Worm (Caenorhabditis elegans) whole organism, mixed stage, embryonic: ENCODE results near the gene B0244.7.

Experiments
- M03D4.4 ChIP-seq: sonication (generic microtip); optimal IDR thresholded peaks from 2 replicates; lab custom pipeline; 2017; ENCODE audit warnings: mild to moderate bottlenecking, missing genetic modification characterization, missing compliant biosample characterization
- bed-3 ChIP-seq: fragments of 200-800 bp; sonication (Bioruptor generic); optimal IDR thresholded peaks from 3 replicates; lab custom pipeline; 2018; ENCODE audit warnings: mild to moderate bottlenecking, missing genetic modification characterization, moderate library complexity, missing compliant biosample characterization
- blmp-1 ChIP-seq: fragments of 150-350 bp; optimal IDR thresholded peaks from 2 replicates; lab custom pipeline; 2014; ENCODE audit warnings: missing biosample characterization, missing genetic modification characterization
- ceh-39 ChIP-seq: fragments of 150-350 bp; optimal IDR thresholded peaks from 2 replicates; lab custom pipeline; 2014; ENCODE audit warnings: missing biosample characterization, missing genetic modification characterization
- ceh-43 ChIP-seq: fragments of 200-800 bp; sonication (Bioruptor generic); optimal IDR thresholded peaks from 2 replicates; lab custom pipeline; 2018; ENCODE audit warnings: mild to moderate bottlenecking, missing genetic modification characterization, moderate library complexity, missing compliant biosample characterization
- ceh-83 ChIP-seq: fragments of 200-800 bp; sonication (Bioruptor generic); optimal IDR thresholded peaks from 2 replicates; lab custom pipeline; 2018; ENCODE audit warnings: mild to moderate bottlenecking, missing genetic modification characterization, missing compliant biosample characterization
- ces-1 ChIP-seq: fragments of 150-350 bp; optimal IDR thresholded peaks from 2 replicates; lab custom pipeline; 2014; ENCODE audit warnings: missing biosample characterization, missing genetic modification reagents, missing genetic modification characterization
- drap-1 ChIP-seq: fragments of 200-800 bp; sonication (Bioruptor generic); optimal IDR thresholded peaks from 3 replicates; lab custom pipeline; 2018; ENCODE audit warnings: mild to moderate bottlenecking, missing genetic modification characterization, missing compliant biosample characterization
- elt-1 ChIP-seq: sonication (generic microtip); optimal IDR thresholded peaks from 2 replicates; lab custom pipeline; 2017; ENCODE audit warnings: missing genetic modification characterization, mild to moderate bottlenecking, missing compliant biosample characterization, antibody characterized with exemption, moderate library complexity, borderline replicate concordance; ENCODE audit not compliant: insufficient read depth
- elt-3 ChIP-seq: fragments of 150-350 bp; optimal IDR thresholded peaks from 2 replicates; lab custom pipeline; 2014; ENCODE audit warnings: missing biosample characterization, missing genetic modification characterization
- flh-1 ChIP-seq: fragments of 200-800 bp; sonication (Bioruptor generic); optimal IDR thresholded peaks from 2 replicates; lab custom pipeline; 2018; ENCODE audit warnings: mild to moderate bottlenecking, missing genetic modification characterization, moderate library complexity, missing compliant biosample characterization
- ham-2 ChIP-seq: fragments of 200-800 bp; sonication (Bioruptor generic); optimal IDR thresholded peaks from 2 replicates; lab custom pipeline; 2018; ENCODE audit warnings: mild to moderate bottlenecking, missing genetic modification characterization, missing compliant biosample characterization
- hlh-1 ChIP-seq: fragments of 150-350 bp; optimal IDR thresholded peaks from 2 replicates; lab custom pipeline; 2014; ENCODE audit warnings: missing biosample characterization, missing genetic modification reagents, missing genetic modification characterization
- lin-13 ChIP-seq: fragments of 150-350 bp; optimal IDR thresholded peaks from 2 replicates; lab custom pipeline; 2014; ENCODE audit warnings: missing biosample characterization, missing genetic modification characterization
- lin-32 ChIP-seq: fragments of 200-800 bp; sonication (Bioruptor generic); optimal IDR thresholded peaks from 2 replicates; lab custom pipeline; 2018; ENCODE audit warnings: mild to moderate bottlenecking, missing genetic modification characterization, missing compliant biosample characterization
- lsy-2 ChIP-seq: fragments of 150-350 bp; optimal IDR thresholded peaks from 2 replicates; lab custom pipeline; 2014; ENCODE audit warnings: missing biosample characterization, missing genetic modification characterization
- mab-5 ChIP-seq: fragments of 150-350 bp; optimal IDR thresholded peaks from 2 replicates; lab custom pipeline; 2014; ENCODE audit warnings: missing biosample characterization, missing genetic modification characterization
- mep-1 ChIP-seq: fragments of 150-350 bp; optimal IDR thresholded peaks from 2 replicates; lab custom pipeline; 2017; ENCODE audit warnings: missing biosample characterization, missing genetic modification reagents, missing genetic modification characterization, inconsistent platforms
- mls-2 ChIP-seq: sonication (generic microtip); optimal IDR thresholded peaks from 2 replicates; lab custom pipeline; 2016; ENCODE audit warnings: mild to moderate bottlenecking, missing genetic modification characterization, moderate library complexity, missing compliant biosample characterization
- nhr-12 ChIP-seq: fragments of 150-350 bp; optimal IDR thresholded peaks from 2 replicates; lab custom pipeline; 2014; ENCODE audit warnings: missing biosample characterization, missing genetic modification characterization
- nhr-2 ChIP-seq: fragments of 150-350 bp; optimal IDR thresholded peaks from 2 replicates; lab custom pipeline; 2014; ENCODE audit warnings: missing biosample characterization, missing genetic modification characterization
- nhr-237 ChIP-seq: fragments of 150-350 bp; optimal IDR thresholded peaks from 2 replicates; lab custom pipeline; 2014; ENCODE audit warnings: missing biosample characterization, missing genetic modification characterization
- nhr-28 ChIP-seq: fragments of 150-350 bp; optimal IDR thresholded peaks from 2 replicates; lab custom pipeline; 2014; ENCODE audit warnings: missing biosample characterization, missing genetic modification characterization
- nhr-76 ChIP-seq: sonication (generic microtip); optimal IDR thresholded peaks from 2 replicates; lab custom pipeline; 2017; ENCODE audit warnings: missing biosample characterization, missing genetic modification characterization
- pha-4 ChIP-seq: fragments of 150-350 bp; optimal IDR thresholded peaks from 2 replicates; lab custom pipeline; 2018; ENCODE audit warnings: missing biosample characterization, missing genetic modification reagents, missing genetic modification characterization
- sem-2 ChIP-seq: fragments of 200-800 bp; sonication (Bioruptor generic); optimal IDR thresholded peaks from 2 replicates; lab custom pipeline; 2018; ENCODE audit warnings: mild to moderate bottlenecking, missing genetic modification characterization, missing compliant biosample characterization
- snpc-4 ChIP-seq: fragments of 150-350 bp; optimal IDR thresholded peaks from 2 replicates; lab custom pipeline; 2014; ENCODE audit warnings: missing biosample characterization, missing genetic modification characterization
- tbx-8 ChIP-seq: fragments of 200-800 bp; sonication (Bioruptor generic); optimal IDR thresholded peaks from 2 replicates; lab custom pipeline; 2018; ENCODE audit warnings: mild to moderate bottlenecking, missing genetic modification characterization, moderate library complexity, missing compliant biosample characterization
- unc-120 ChIP-seq: sonication (generic microtip); optimal IDR thresholded peaks from 2 replicates; lab custom pipeline; 2017; ENCODE audit warnings: missing genetic modification characterization, missing compliant biosample characterization; ENCODE audit not compliant: poor library complexity, severe bottlenecking
- unc-62 ChIP-seq: fragments of 150-350 bp; optimal IDR thresholded peaks from 2 replicates; lab custom pipeline; 2014; ENCODE audit warnings: missing biosample characterization, missing genetic modification reagents, missing genetic modification characterization
- zip-8 ChIP-seq: fragments of 150-350 bp; optimal IDR thresholded peaks from 2 replicates; lab custom pipeline; 2014; ENCODE audit warnings: missing biosample characterization, missing genetic modification characterization
- ztf-11 ChIP-seq: fragments of 150-350 bp; optimal IDR thresholded peaks from 2 replicates; lab custom pipeline; 2014; ENCODE audit warnings: missing biosample characterization, missing genetic modification characterization

B0244.7 gene

ce11 chrIII:5721888-5722287 is 9.4 kb upstream of the B0244.7 start:
- TF ChIP-seq lsy-2 (tag; lab: Kevin White, UChicago) (no peak), mep-1 (peak; percentile 24), ceh-39 (tag; lab: Kevin White, UChicago) (no peak), tbx-8 (GFP tag; lab: Kevin White, UChicago) (no peak), ham-2 (GFP tag; lab: Kevin White, UChicago) (no peak), zip-8 (no peak), ces-1 (peak; percentile 38)

- no peak for TF ChIP-seq elt-3 (tag; lab: Kevin White, UChicago)
- no peak for TF ChIP-seq nhr-28 (tag; lab: Kevin White, UChicago)
- TF ChIP-seq ces-1, result no peak
- no peak for TF ChIP-seq lin-32 (GFP tag; lab: Kevin White, UChicago)
- no peak for TF ChIP-seq ceh-83 (GFP tag; lab: Kevin White, UChicago)
- no peak for TF ChIP-seq flh-1 (GFP tag; lab: Kevin White, UChicago)
- TF ChIP-seq nhr-76 (tag; lab: Kevin White, UChicago), result no peak
- no peak for TF ChIP-seq ceh-43 (GFP tag; lab: Kevin White, UChicago)
These were observed 8.8 kb upstream of the B0244.7 start, which contains the start of gene wrm-1 for ce11 chrIII:5722550-5722949. Gene wrm-1, plus strand, starts transcription at chrIII:5722850.

ce11 chrIII:5727827-5728226 is 3.5 kb upstream of the B0244.7 start, which contains the start of gene egg-1:
Gene egg-1, plus strand, starts transcription at chrIII:5728180.
- no peak for TF ChIP-seq nhr-2

ce11 chrIII:5729367-5729766 is 1.9 kb upstream of the B0244.7 start:
- TF ChIP-seq ceh-39 (tag; lab: Kevin White, UChicago), result no peak
- TF ChIP-seq lsy-2 (tag; lab: Kevin White, UChicago), result no peak
- TF ChIP-seq blmp-1 (tag; lab: Kevin White, UChicago), result no peak
- no peak for TF ChIP-seq ztf-11 (tag; lab: Kevin White, UChicago)
- TF ChIP-seq ces-1, result no peak
- no peak for TF ChIP-seq lin-13 (tag; lab: Kevin White, UChicago)

ce11 chrIII:5730041-5730440 is 1.3 kb upstream of the B0244.7 start:
- no peak for TF ChIP-seq nhr-237 (tag; lab: Kevin White, UChicago)
- no peak for TF ChIP-seq ces-1
- TF ChIP-seq drap-1 (GFP tag; lab: Kevin White, UChicago), result no peak
- no peak for TF ChIP-seq elt-1 (tag; lab: Kevin White, UChicago)
- no peak for TF ChIP-seq flh-1 (GFP tag; lab: Kevin White, UChicago)
- no peak for TF ChIP-seq zip-8
- TF ChIP-seq bed-3 (GFP tag; lab: Kevin White, UChicago), result no peak
- TF ChIP-seq mep-1, result no peak
- TF ChIP-seq ceh-43 (GFP tag; lab: Kevin White, UChicago), result no peak
- no peak for TF ChIP-seq nhr-12 (tag; lab: Kevin White, UChicago)
- TF ChIP-seq mab-5 (tag; lab: Kevin White, UChicago), result no peak
- TF ChIP-seq elt-3 (tag; lab: Kevin White, UChicago), result no peak
- no peak for TF ChIP-seq unc-120

ce11 chrIII:5732925-5733324 is 1.6 kb downstream of the B0244.7 start, which contains the start of gene B0244.17:
Gene B0244.17, plus strand, starts transcription at chrIII:5733225.
- TF ChIP-seq elt-3 (tag; lab: Kevin White, UChicago), result no peak
- no peak for TF ChIP-seq elt-1 (tag; lab: Kevin White, UChicago)
- no peak for TF ChIP-seq mab-5 (tag; lab: Kevin White, UChicago)
- no peak for TF ChIP-seq lsy-2 (tag; lab: Kevin White, UChicago)
- TF ChIP-seq sem-2, result no peak
- TF ChIP-seq ceh-43 (GFP tag; lab: Kevin White, UChicago), result no peak
- no peak for TF ChIP-seq pha-4 (tag; lab: Kevin White, UChicago)
- TF ChIP-seq ceh-39 (tag; lab: Kevin White, UChicago), result no peak
- no peak for TF ChIP-seq nhr-28 (tag; lab: Kevin White, UChicago)
- no peak for TF ChIP-seq hlh-1 (tag; lab: Kevin White, UChicago)
- TF ChIP-seq snpc-4 (tag; lab: Kevin White, UChicago), result no peak
- TF ChIP-seq mls-2 (tag; lab: Kevin White, UChicago), result no peak
- TF ChIP-seq zip-8, result no peak
- TF ChIP-seq tbx-8 (GFP tag; lab: Kevin White, UChicago), result no peak
- TF ChIP-seq nhr-2, result no peak
- TF ChIP-seq unc-62 (GFP tag; lab: Kevin White, UChicago), result no peak
- no peak for TF ChIP-seq M03D4.4
- no peak for TF ChIP-seq ztf-11 (tag; lab: Kevin White, UChicago)
- no peak for TF ChIP-seq mep-1
- no peak for TF ChIP-seq lin-13 (tag; lab: Kevin White, UChicago)
